Worm (Caenorhabditis elegans): ENCODE results near the gene mspn-1.

DNA sequence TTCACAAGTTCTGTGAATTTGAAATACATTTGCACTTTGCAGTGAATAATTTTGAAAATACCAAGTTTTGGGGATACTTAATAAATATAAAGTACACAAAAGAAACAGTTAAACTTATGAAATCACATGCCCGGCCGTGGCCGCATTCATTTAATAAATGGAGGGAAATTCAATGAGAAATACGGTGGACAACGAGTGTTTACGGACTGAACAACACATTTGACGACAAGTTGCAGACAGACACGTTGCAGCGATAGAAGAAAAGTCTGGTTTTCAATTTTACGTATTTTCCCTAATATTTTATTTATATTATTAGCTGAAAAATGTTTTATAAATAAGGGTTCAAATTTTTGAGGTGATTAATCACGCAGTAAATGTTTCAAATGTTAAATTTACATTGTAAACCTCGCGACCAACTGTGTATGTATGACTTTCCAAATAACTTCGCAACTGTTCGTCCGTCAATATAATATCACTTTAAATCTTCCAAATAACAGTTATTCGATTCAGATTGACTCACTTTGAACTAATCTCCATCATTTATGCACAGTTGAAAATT, 26.2 kb upstream of the mspn-1 start, which contains the start of gene copg-1:
- TF ChIP-seq nhr-237 (tag; optimal IDR thresholded peaks at IDR 0.05) (no peak), lin-13 (tag; optimal IDR thresholded peaks at IDR 0.05) (no peak), blmp-1 (tag; optimal IDR thresholded peaks at IDR 0.05) (no peak), ces-1 (GFP tag; optimal IDR thresholded peaks at IDR 0.05) (peak; percentile 92), elt-1 (tag; optimal IDR thresholded peaks at IDR 0.05; ENCODE audit: borderline replicate concordance, insufficient read depth) (no peak), nhr-28 (tag; optimal IDR thresholded peaks at IDR 0.05) (no peak)

Measured in whole organism, mixed stage, embryonic.